Fruit fly (Drosophila melanogaster): ENCODE data around the gene EloA.
A peak's percentile ranks its signal among the peaks of the same experiment; 100 is the strongest.

The EloA gene

dm6 chr3R:23293066-23293777 is 41.9 kb downstream of the EloA start (continued):
- TF ChIP-seq CG33557 (GFP tag; optimal IDR thresholded peaks at IDR 0.05) (no peak), Six4 (GFP tag; optimal IDR thresholded peaks at IDR 0.05) (peak; percentile 55), nerfin-1 (tag; optimal IDR thresholded peaks at IDR 0.05) (peak; percentile 35), cwo (GFP tag; optimal IDR thresholded peaks at IDR 0.05) (no peak), CG9609 (GFP tag; optimal IDR thresholded peaks at IDR 0.05) (no peak), vfl (GFP tag; optimal IDR thresholded peaks at IDR 0.05) (no peak), yki (optimal IDR thresholded peaks at IDR 0.05) (no peak), Sry-δ (GFP tag; optimal IDR thresholded peaks at IDR 0.05) (no peak), CG3726 (GFP tag; IDR thresholded peaks at IDR 0.05) (peak; percentile 45; the same call in 1 of the 3 replicates), CG2678 (tag; optimal IDR thresholded peaks at IDR 0.05) (no peak), p53 (GFP tag; optimal IDR thresholded peaks at IDR 0.05) (no peak), bowl (GFP tag; IDR thresholded peaks at IDR 0.05) (no peak), CG31388 (GFP tag; optimal IDR thresholded peaks at IDR 0.05) (peak; percentile 14), Hmr (GFP tag; optimal IDR thresholded peaks at IDR 0.05) (no peak), CG12071 (GFP tag; optimal IDR thresholded peaks at IDR 0.05) (no peak), Stat92E (GFP tag; optimal IDR thresholded peaks at IDR 0.05) (no peak), seq (GFP tag; IDR thresholded peaks at IDR 0.05) (no peak), Hr78 (GFP tag; optimal IDR thresholded peaks at IDR 0.05) (no peak), cad (GFP tag; optimal IDR thresholded peaks at IDR 0.05) (no peak), CG12744 (GFP tag; optimal IDR thresholded peaks at IDR 0.05) (no peak), crp (GFP tag; optimal IDR thresholded peaks at IDR 0.05) (no peak), ranshi (GFP tag; IDR thresholded peaks at IDR 0.05) (peak; percentile 74), inv (GFP tag; IDR thresholded peaks at IDR 0.05; ENCODE audit: partially characterized antibody) (no peak), da (GFP tag; optimal IDR thresholded peaks at IDR 0.05) (no peak), sens-2 (GFP tag; IDR thresholded peaks at IDR 0.05) (no peak), ERR (GFP tag; optimal IDR thresholded peaks at IDR 0.05) (no peak), gem (tag; optimal IDR thresholded peaks at IDR 0.05) (peak; percentile 77), CG9932 (GFP tag; IDR thresholded peaks at IDR 0.05) (no peak), Sox100B (GFP tag; optimal IDR thresholded peaks at IDR 0.05) (no peak), CG8944 (GFP tag; optimal IDR thresholded peaks at IDR 0.05) (no peak), CG9876 (GFP tag; optimal IDR thresholded peaks at IDR 0.05) (no peak), kay (GFP tag; optimal IDR thresholded peaks at IDR 0.05) (no peak), pzg (GFP tag; optimal IDR thresholded peaks at IDR 0.05) (no peak), CG13894 (tag; optimal IDR thresholded peaks at IDR 0.05) (no peak), CG34224 (GFP tag; IDR thresholded peaks at IDR 0.05; ENCODE audit: partially characterized antibody) (peak; percentile 26; the same call in 1 of the 3 replicates), pfk (GFP tag; optimal IDR thresholded peaks at IDR 0.05) (no peak), sens (GFP tag) (peak; percentile 86), CkIIα-i1 (GFP tag; IDR thresholded peaks at IDR 0.05) (no peak), CG4617 (GFP tag; optimal IDR thresholded peaks at IDR 0.05; ENCODE audit: borderline replicate concordance) (no peak), grn (GFP tag; optimal IDR thresholded peaks at IDR 0.05) (peak; percentile 93), CG2199 (GFP tag; IDR thresholded peaks at IDR 0.05) (no peak), CG30020 (tag; optimal IDR thresholded peaks at IDR 0.05) (no peak), CG14860 (GFP tag; IDR thresholded peaks at IDR 0.05; ENCODE audit: partially characterized antibody) (no peak), Usf (GFP tag; optimal IDR thresholded peaks at IDR 0.05) (no peak), Ets97D (GFP tag; optimal IDR thresholded peaks at IDR 0.05) (no peak), Hr51 (GFP tag; optimal IDR thresholded peaks at IDR 0.05) (no peak), Rfx (GFP tag; IDR thresholded peaks at IDR 0.05) (0 out of 2 replicates have a peak, but pooled peaks have one; percentile 5), CG18476 (GFP tag; optimal IDR thresholded peaks at IDR 0.05) (no peak), Hr3 (GFP tag; optimal IDR thresholded peaks at IDR 0.05) (peak; percentile 45)
